Fruit fly (Drosophila melanogaster) whole organism, pupa: ENCODE results near the gene Vps13B.
A peak's percentile ranks its signal among the peaks of the same experiment; 100 is the strongest.

Source experiments
- CG10348 ChIP-seq: fragments of 200-800 bp; sonication (Bioruptor generic); IDR thresholded peaks from 2 replicates; pipeline ENCODE4 v1.3.6; 2022; ENCODE audit warnings: missing biosample characterization, missing genetic modification characterization
- CG12605 ChIP-seq: fragments of 200-800 bp; sonication (Bioruptor generic); IDR thresholded peaks from 2 replicates; pipeline ENCODE4 v1.3.6; 2022; ENCODE audit warnings: missing biosample characterization, missing genetic modification characterization
- CG13204 ChIP-seq: fragments of 200-800 bp; sonication (Bioruptor generic); optimal IDR thresholded peaks from 2 replicates; lab custom pipeline; 2018; ENCODE audit warnings: missing biosample characterization, mild to moderate bottlenecking, missing genetic modification characterization, moderate library complexity
- CG14655 ChIP-seq: fragments of 200-800 bp; sonication (Bioruptor generic); optimal IDR thresholded peaks from 3 replicates; lab custom pipeline; 2017; ENCODE audit warnings: mild to moderate bottlenecking, missing biosample characterization, missing genetic modification reagents, missing genetic modification characterization
- CG15710 ChIP-seq: fragments of 200-800 bp; sonication (Bioruptor generic); optimal IDR thresholded peaks from 2 replicates; lab custom pipeline; 2018; ENCODE audit warnings: missing biosample characterization, mild to moderate bottlenecking, missing genetic modification characterization, moderate library complexity
- CG17806 ChIP-seq: fragments of 200-800 bp; sonication (Bioruptor generic); optimal IDR thresholded peaks from 2 replicates; lab custom pipeline; 2018; ENCODE audit warnings: missing biosample characterization, mild to moderate bottlenecking, missing genetic modification characterization, moderate library complexity
- CG32121 ChIP-seq: fragments of 200-800 bp; sonication (Bioruptor generic); IDR thresholded peaks from 2 replicates; pipeline ENCODE4 v1.3.6; 2022; ENCODE audit warnings: missing biosample characterization, missing genetic modification characterization
- CG9948 ChIP-seq: fragments of 200-800 bp; sonication (Bioruptor generic); optimal IDR thresholded peaks from 2 replicates; lab custom pipeline; 2018; ENCODE audit warnings: missing biosample characterization, mild to moderate bottlenecking, missing genetic modification characterization, moderate library complexity
- D1 ChIP-seq: fragments of 200-800 bp; sonication (Bioruptor generic); optimal IDR thresholded peaks from 2 replicates; lab custom pipeline; 2018; ENCODE audit warnings: missing biosample characterization, mild to moderate bottlenecking, missing genetic modification characterization, moderate library complexity
- EcR ChIP-seq: fragments of 200-800 bp; sonication (Bioruptor generic); optimal IDR thresholded peaks from 3 replicates; lab custom pipeline; 2019; ENCODE audit warnings: missing biosample characterization, missing genetic modification characterization, mild to moderate bottlenecking, moderate library complexity, missing genetic modification reagents
- Pif1A ChIP-seq: fragments of 200-800 bp; sonication (Bioruptor generic); optimal IDR thresholded peaks from 3 replicates; lab custom pipeline; 2016; ENCODE audit warnings: missing biosample characterization, missing genetic modification characterization
- Snoo ChIP-seq: fragments of 200-800 bp; sonication (Bioruptor generic); optimal IDR thresholded peaks from 3 replicates; lab custom pipeline; 2017; ENCODE audit warnings: missing biosample characterization, mild to moderate bottlenecking, missing genetic modification characterization, inconsistent platforms
- fd96Ca ChIP-seq: fragments of 200-800 bp; sonication (Bioruptor generic); IDR thresholded peaks from 3 replicates; pipeline ENCODE4 v1.3.6; 2022; ENCODE audit warnings: missing biosample characterization, missing genetic modification characterization

dm6 chr3R:29903775-29904356 is 31.9 kb upstream of the Vps13B start, which contains the start of gene CG15517:
- no peak for TF ChIP-seq EcR (GFP tag; lab: Kevin White, UChicago)
- no peak for TF ChIP-seq CG15710 (tag; lab: Kevin White, UChicago)
- no peak for TF ChIP-seq CG14655 (GFP tag; lab: Kevin White, UChicago)
- no peak for TF ChIP-seq Pif1A (GFP tag; lab: Kevin White, UChicago)
- TF ChIP-seq CG13204 (GFP tag; lab: Kevin White, UChicago): no peak
- no peak for TF ChIP-seq CG12605
- no peak for TF ChIP-seq CG17806 (tag; lab: Kevin White, UChicago)
- TF ChIP-seq Snoo (tag; lab: Kevin White, UChicago): no peak
- no peak for TF ChIP-seq CG9948 (tag; lab: Kevin White, UChicago)
- TF ChIP-seq CG32121 (GFP tag; lab: Robert Waterston, UW): no peak
- TF ChIP-seq fd96Ca (GFP tag; lab: Robert Waterston, UW): no peak
- peak; percentile 80 for TF ChIP-seq D1 (tag; lab: Kevin White, UChicago)
- no peak for TF ChIP-seq CG10348
